Worm (Caenorhabditis elegans): Measurements from ENCODE around the gene T24E12.11.

The T24E12.11 gene

ce11 chrII:3815445-3816208 lies 36.3 kb upstream of the T24E12.11 start:
- TF ChIP-seq daf-16 (GFP tag; optimal IDR thresholded peaks at IDR 0.05) (no peak), daf-16 (tag; optimal IDR thresholded peaks at IDR 0.05) (peak; percentile 52), saeg-2 (GFP tag; IDR thresholded peaks at IDR 0.05) (no peak), lin-1 (GFP tag; IDR thresholded peaks at IDR 0.05) (0 out of 2 replicates have a peak, but pooled peaks have one; percentile 23), mes-2 (tag; optimal IDR thresholded peaks at IDR 0.05; ENCODE audit: poor library complexity, severe bottlenecking) (peak; percentile 38), mxl-2 (GFP tag; conservative IDR thresholded peaks at IDR 0.05) (no peak), mdl-1 (tag; optimal IDR thresholded peaks at IDR 0.05) (no peak), rbr-2 (tag; optimal IDR thresholded peaks at IDR 0.05) (no peak), pqm-1 (tag; optimal IDR thresholded peaks at IDR 0.05) (peak; percentile 85), nhr-11 (tag; optimal IDR thresholded peaks at IDR 0.05) (no peak), ZK337.2 (GFP tag; IDR thresholded peaks at IDR 0.05) (no peak), nhr-28 (tag; optimal IDR thresholded peaks at IDR 0.05) (peak; percentile 74), unc-62 (GFP tag; optimal IDR thresholded peaks at IDR 0.05 in 1 of 2) (peak in 1 of 2 experiments; percentile 95), unc-62 (tag; optimal IDR thresholded peaks at IDR 0.05) (no peak), dve-1 (tag; optimal IDR thresholded peaks at IDR 0.05; ENCODE audit: insufficient read depth) (peak; percentile 49), nhr-42 (GFP tag; IDR thresholded peaks at IDR 0.05) (no peak), hlh-11 (tag; optimal IDR thresholded peaks at IDR 0.05) (peak; percentile 45), Y5F2A.4 (GFP tag; optimal IDR thresholded peaks at IDR 0.05) (no peak), ceh-82 (tag; optimal IDR thresholded peaks at IDR 0.05) (no peak), hif-1 (tag; optimal IDR thresholded peaks at IDR 0.05) (no peak), nhr-102 (tag; optimal IDR thresholded peaks at IDR 0.05) (no peak), lsy-2 (tag; optimal IDR thresholded peaks at IDR 0.05) (peak in 1 of 2 experiments; percentile 23), sdz-12 (GFP tag; optimal IDR thresholded peaks at IDR 0.05) (no peak), aly-2 (tag; optimal IDR thresholded peaks at IDR 0.05) (no peak), ceh-62 (tag; optimal IDR thresholded peaks at IDR 0.05) (no peak), dmd-6 (GFP tag; IDR thresholded peaks at IDR 0.05) (peak; percentile 57), T20F7.1 (GFP tag; optimal IDR thresholded peaks at IDR 0.05) (no peak), lin-29 (GFP tag; IDR thresholded peaks at IDR 0.05) (no peak), fos-1 (tag; optimal IDR thresholded peaks at IDR 0.05) (no peak), ztf-7 (tag; optimal IDR thresholded peaks at IDR 0.05) (no peak), nhr-77 (tag; optimal IDR thresholded peaks at IDR 0.05) (no peak), nhr-6 (tag; optimal IDR thresholded peaks at IDR 0.05) (peak; percentile 40), lir-3 (tag; optimal IDR thresholded peaks at IDR 0.05) (no peak), php-3 (GFP tag; IDR thresholded peaks at IDR 0.05) (0 out of 2 replicates have a peak, but pooled peaks have one; percentile 32)

- no peak for TF ChIP-seq ceh-82 (tag; optimal IDR thresholded peaks at IDR 0.05)
- no peak for TF ChIP-seq nhr-10 (tag; optimal IDR thresholded peaks at IDR 0.05)
- no peak for TF ChIP-seq F26F4.8 (GFP tag; conservative IDR thresholded peaks at IDR 0.05)
- TF ChIP-seq unc-62 (GFP tag; optimal IDR thresholded peaks at IDR 0.05 in 1 of 2): peak in 1 of 2 experiments; percentile 64
- no peak for TF ChIP-seq unc-62 (tag; optimal IDR thresholded peaks at IDR 0.05)
- no peak for TF ChIP-seq Y5F2A.4 (GFP tag; optimal IDR thresholded peaks at IDR 0.05)
- no peak for TF ChIP-seq hmg-1.1 (GFP tag; IDR thresholded peaks at IDR 0.05)
- TF ChIP-seq lin-38 (GFP tag; IDR thresholded peaks at IDR 0.05): peak; percentile 42
- TF ChIP-seq skn-1 (tag; optimal IDR thresholded peaks at IDR 0.05): no peak
- TF ChIP-seq madf-9 (GFP tag; conservative IDR thresholded peaks at IDR 0.05): no peak
- TF ChIP-seq tra-1 (GFP tag; IDR thresholded peaks at IDR 0.05): no peak
- TF ChIP-seq hlh-30 (tag; optimal IDR thresholded peaks at IDR 0.05; ENCODE audit: insufficient read depth): peak; percentile 51
- TF ChIP-seq mes-2 (tag; optimal IDR thresholded peaks at IDR 0.05; ENCODE audit: poor library complexity, severe bottlenecking): no peak
- no peak for TF ChIP-seq ceh-20 (GFP tag; IDR thresholded peaks at IDR 0.05)
- no peak for TF ChIP-seq duxl-1 (tag; optimal IDR thresholded peaks at IDR 0.05; ENCODE audit: poor library complexity)
- no peak for TF ChIP-seq nhr-28 (tag; optimal IDR thresholded peaks at IDR 0.05)
Observed at ce11 chrII:3811816-3812332, 32.5 kb upstream of the T24E12.11 start, which contains the start of gene lido-15. Gene lido-15 (plus strand): TSS chrII:3812282.

Measured in whole organism, L4 larva.